Worm (Caenorhabditis elegans): ENCODE results near the gene melo-3.

melo-3 gene

ce11 chrV:15002184-15002690 is 34.4 kb downstream of the melo-3 start, which contains the start of the genes fib-1 and mut-15 (continued):
- peak; percentile 76 for TF ChIP-seq nhr-11 (tag; optimal IDR thresholded peaks at IDR 0.05)

DNA sequence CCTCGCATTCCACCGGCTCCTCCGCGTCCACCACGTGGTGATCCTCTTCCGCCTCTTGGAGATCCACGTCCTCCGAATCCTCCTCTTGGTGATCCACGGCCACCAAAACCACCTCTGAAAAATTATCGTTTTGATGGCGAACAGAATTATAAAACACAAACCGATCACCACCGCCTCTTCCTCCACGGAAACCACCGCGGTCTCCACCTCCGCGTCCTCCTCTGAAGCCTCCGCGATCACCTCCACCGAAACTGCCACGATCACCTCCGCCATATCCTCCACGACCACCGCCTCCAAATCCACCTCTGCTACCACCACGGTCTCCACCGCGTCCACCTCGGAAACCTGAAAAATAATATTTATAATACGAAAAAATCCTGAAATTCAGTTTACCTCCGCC is 35.1 kb downstream of the melo-3 start:
- TF ChIP-seq jun-1 (tag; optimal IDR thresholded peaks at IDR 0.05) (no peak), pha-4 (tag; optimal IDR thresholded peaks at IDR 0.05) (no peak), unc-39 (tag; optimal IDR thresholded peaks at IDR 0.05) (no peak), elt-1 (tag; optimal IDR thresholded peaks at IDR 0.05) (no peak), ceh-28 (tag; optimal IDR thresholded peaks at IDR 0.05) (no peak)

ce11 chrV:15000055-15000704 is 36.5 kb downstream of the melo-3 start, which contains the start of gene rps-16:
Gene rps-16 (minus strand): TSS chrV:15000541.
- no peak for TF ChIP-seq nhr-67 (tag; optimal IDR thresholded peaks at IDR 0.05)
- no peak for TF ChIP-seq unc-62 (GFP tag; optimal IDR thresholded peaks at IDR 0.05)
- TF ChIP-seq nhr-43 (tag; optimal IDR thresholded peaks at IDR 0.05; ENCODE audit: poor library complexity, severe bottlenecking) = no peak
- no peak for TF ChIP-seq eor-1 (tag; optimal IDR thresholded peaks at IDR 0.05)
- no peak for TF ChIP-seq lin-15B (tag; optimal IDR thresholded peaks at IDR 0.05)
- no peak for TF ChIP-seq unc-39 (tag; optimal IDR thresholded peaks at IDR 0.05)
- TF ChIP-seq egl-27 (tag; optimal IDR thresholded peaks at IDR 0.05) = no peak
- no peak for TF ChIP-seq elt-2 (tag; optimal IDR thresholded peaks at IDR 0.05)
- no peak for TF ChIP-seq fos-1 (tag; optimal IDR thresholded peaks at IDR 0.05)
- TF ChIP-seq jun-1 (tag; optimal IDR thresholded peaks at IDR 0.05) = no peak
- no peak for TF ChIP-seq ceh-16 (tag; optimal IDR thresholded peaks at IDR 0.05)
- TF ChIP-seq ceh-82 (tag; optimal IDR thresholded peaks at IDR 0.05) = no peak
- no peak for TF ChIP-seq ZK546.5 (tag; optimal IDR thresholded peaks at IDR 0.05)
- TF ChIP-seq pqm-1 (tag; optimal IDR thresholded peaks at IDR 0.05) = no peak
- no peak for TF ChIP-seq nhr-28 (tag; optimal IDR thresholded peaks at IDR 0.05)
- TF ChIP-seq ztf-4 (tag; optimal IDR thresholded peaks at IDR 0.05) = no peak
- no peak for TF ChIP-seq nhr-25 (tag; optimal IDR thresholded peaks at IDR 0.05)
- no peak for TF ChIP-seq ceh-9 (tag; optimal IDR thresholded peaks at IDR 0.05)

DNA sequence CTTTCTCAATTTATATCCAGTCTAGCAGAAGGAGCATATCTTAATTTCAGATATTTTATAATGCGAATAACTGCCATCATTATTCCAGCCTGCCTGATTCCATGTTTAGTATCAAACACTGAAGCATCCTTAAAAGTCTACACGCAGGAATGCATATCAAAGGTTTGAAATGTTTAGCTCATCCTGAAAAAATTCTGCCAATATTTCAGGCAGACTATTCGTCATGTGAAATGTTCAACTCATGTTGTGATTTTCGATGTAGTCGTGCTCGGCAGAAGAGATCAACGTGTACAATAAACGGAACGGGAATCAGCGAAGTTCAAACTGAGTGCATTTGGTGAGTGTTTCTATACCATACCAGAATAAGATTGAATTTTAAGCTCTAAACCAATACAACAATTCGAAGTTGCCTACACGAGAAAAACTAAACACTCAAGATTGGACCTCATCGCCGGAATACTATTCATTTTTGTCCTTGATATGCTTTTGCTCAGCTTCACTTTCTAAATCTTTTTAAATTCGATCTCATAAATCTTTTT is 37.1 kb downstream of the melo-3 start, which contains the start of gene T01C3.11:
TSS of gene T01C3.11 (plus strand) at position 51 of the 539 bp plus-strand sequence.
- TF ChIP-seq nhr-237 (tag; optimal IDR thresholded peaks at IDR 0.05) (no peak), egl-27 (tag; optimal IDR thresholded peaks at IDR 0.05) (no peak), eor-1 (tag; optimal IDR thresholded peaks at IDR 0.05) (no peak), pha-4 (tag; optimal IDR thresholded peaks at IDR 0.05) (no peak), ceh-16 (tag; optimal IDR thresholded peaks at IDR 0.05) (no peak), fkh-10 (GFP tag; optimal IDR thresholded peaks at IDR 0.05) (no peak), nhr-67 (tag; optimal IDR thresholded peaks at IDR 0.05) (no peak), ZK546.5 (tag; optimal IDR thresholded peaks at IDR 0.05) (no peak), nhr-11 (tag; optimal IDR thresholded peaks at IDR 0.05) (no peak), egl-5 (tag; optimal IDR thresholded peaks at IDR 0.05) (no peak), mdl-1 (tag; optimal IDR thresholded peaks at IDR 0.05) (no peak), pqm-1 (tag; optimal IDR thresholded peaks at IDR 0.05) (no peak), elt-2 (tag; optimal IDR thresholded peaks at IDR 0.05) (no peak), ama-1 (optimal IDR thresholded peaks at IDR 0.05) (no peak), nhr-12 (tag; optimal IDR thresholded peaks at IDR 0.05) (no peak), snpc-4 (tag; optimal IDR thresholded peaks at IDR 0.05) (no peak)

ce11 chrV:14996236-14996635 is 40.4 kb downstream of the melo-3 start, which contains the start of gene irld-14:
Gene irld-14 (plus strand): TSS chrV:14996536.
- TF ChIP-seq egl-5 (tag; optimal IDR thresholded peaks at IDR 0.05) = no peak
- no peak for TF ChIP-seq unc-62 (GFP tag; optimal IDR thresholded peaks at IDR 0.05)
- TF ChIP-seq lin-39 (tag; optimal IDR thresholded peaks at IDR 0.05) = no peak
- TF ChIP-seq elt-1 (tag; optimal IDR thresholded peaks at IDR 0.05) = no peak
- no peak for TF ChIP-seq nhr-76 (tag; optimal IDR thresholded peaks at IDR 0.05)
- no peak for TF ChIP-seq nhr-12 (tag; optimal IDR thresholded peaks at IDR 0.05)

DNA sequence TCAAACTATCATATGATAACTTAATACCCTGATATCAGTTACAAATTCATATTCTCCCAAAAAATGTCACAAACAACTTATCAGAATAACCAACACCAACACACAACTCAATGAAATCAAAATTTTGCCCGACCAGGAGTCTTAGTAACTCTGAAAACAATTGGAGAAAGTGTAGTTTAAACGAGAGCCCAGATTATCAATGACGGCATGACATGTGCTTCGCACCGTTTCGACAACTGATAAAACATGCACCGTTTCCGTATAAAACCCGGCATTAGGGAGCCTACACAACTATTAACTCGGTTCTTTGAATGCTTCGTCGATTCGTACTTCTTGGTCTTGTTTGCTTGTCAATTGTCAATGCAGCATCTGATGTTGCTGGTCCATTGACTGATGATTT is 43.0 kb downstream of the melo-3 start, which contains the start of gene fil-1:
TSS of gene fil-1 (plus strand) at position 219 of the 400 bp plus-strand sequence.
- TF ChIP-seq nfya-1 (tag; optimal IDR thresholded peaks at IDR 0.05; ENCODE audit: insufficient read depth) = no peak
- no peak for TF ChIP-seq nhr-12 (tag; optimal IDR thresholded peaks at IDR 0.05)
- TF ChIP-seq elt-3 (tag; optimal IDR thresholded peaks at IDR 0.05) = no peak
- TF ChIP-seq ztf-11 (tag; optimal IDR thresholded peaks at IDR 0.05) = no peak
- no peak for TF ChIP-seq R02D3.7 (tag; optimal IDR thresholded peaks at IDR 0.05)
- no peak for TF ChIP-seq skn-1 (tag; optimal IDR thresholded peaks at IDR 0.05)
- TF ChIP-seq fkh-10 (GFP tag; optimal IDR thresholded peaks at IDR 0.05) = no peak
- no peak for TF ChIP-seq unc-62 (GFP tag; optimal IDR thresholded peaks at IDR 0.05)
- peak; percentile 19 for TF ChIP-seq pha-4 (tag; optimal IDR thresholded peaks at IDR 0.05)
- TF ChIP-seq nhr-237 (tag; optimal IDR thresholded peaks at IDR 0.05) = no peak
- TF ChIP-seq ama-1 (optimal IDR thresholded peaks at IDR 0.05) = no peak
- peak; percentile 74 for TF ChIP-seq elt-2 (tag; optimal IDR thresholded peaks at IDR 0.05)
- no peak for TF ChIP-seq nhr-76 (tag; optimal IDR thresholded peaks at IDR 0.05)

Data from whole organism, L3 larva.